Fruit fly (Drosophila melanogaster): ENCODE measurements around the gene CG1722.

The CG1722 gene

DNA sequence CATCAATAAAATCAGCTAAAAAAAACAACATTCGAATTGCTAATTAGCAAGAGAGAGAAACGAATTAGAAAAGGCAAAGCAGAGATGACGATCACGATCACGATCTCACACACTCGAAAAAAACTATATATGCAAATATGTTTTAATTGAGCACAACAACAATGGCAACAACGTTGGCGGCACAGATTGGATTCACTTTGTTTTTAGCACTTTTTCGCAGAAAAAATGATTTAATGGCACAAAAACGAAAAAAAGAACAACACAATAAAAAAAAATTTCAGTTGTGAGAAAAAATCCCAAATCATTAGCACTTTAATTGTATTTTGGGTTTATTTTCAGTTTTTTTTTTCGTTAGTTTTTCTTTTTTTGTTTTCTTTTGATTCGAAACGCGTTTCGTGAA lies 29.7 kb upstream of the CG1722 start:
- TF ChIP-seq Ets65A (GFP tag) (peak; percentile 81), eve (GFP tag; optimal IDR thresholded peaks at IDR 0.05) (peak in 1 of 2 experiments; percentile 43), vvl (GFP tag; IDR thresholded peaks at IDR 0.05) (no peak), ara (GFP tag; IDR thresholded peaks at IDR 0.05) (no peak), ssp (GFP tag; IDR thresholded peaks at IDR 0.05) (peak; percentile 32; the same call in 1 of the 2 replicates), Ptx1 (GFP tag; IDR thresholded peaks at IDR 0.05) (0 out of 2 replicates have a peak, but pooled peaks have one; percentile 15), ab (GFP tag; optimal IDR thresholded peaks at IDR 0.05) (peak; percentile 11), sens (GFP tag) (peak; percentile 35), lilli (GFP tag; optimal IDR thresholded peaks at IDR 0.05) (peak; percentile 8), CG2120 (GFP tag; optimal IDR thresholded peaks at IDR 0.05) (peak; percentile 34), Dll (GFP tag; IDR thresholded peaks at IDR 0.05; ENCODE audit: partially characterized antibody) (no peak), dysf (GFP tag; IDR thresholded peaks at IDR 0.05) (0 out of 3 replicates have a peak, but pooled peaks have one; percentile 52)

DNA sequence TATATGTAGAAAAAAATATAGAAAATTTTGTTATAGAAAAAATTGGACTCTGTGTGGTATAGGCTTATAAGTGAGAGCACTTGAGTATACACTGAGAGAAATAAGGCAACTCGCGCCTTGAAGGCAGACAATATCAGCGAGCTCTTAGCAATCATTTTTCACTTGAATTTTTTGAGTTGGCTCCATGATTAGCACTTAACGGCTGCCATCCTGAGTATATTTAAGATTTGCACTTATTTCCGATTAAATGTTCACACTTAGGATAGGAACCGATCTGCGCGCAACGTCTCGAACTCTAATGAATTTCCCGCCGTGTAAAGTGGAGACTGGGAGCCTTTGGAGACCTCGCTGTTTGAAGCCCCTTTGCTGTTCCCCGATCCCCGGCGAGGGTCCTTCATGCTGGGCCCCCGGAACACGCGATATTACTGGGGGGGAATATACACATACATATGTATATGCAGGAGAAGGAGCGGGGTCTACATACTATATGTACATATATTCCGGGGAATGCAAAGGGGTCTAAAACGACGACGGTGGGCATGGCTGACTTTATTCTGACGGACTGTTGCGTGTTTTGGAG lies 28.5 kb upstream of the CG1722 start:
- TF ChIP-seq gem (tag; optimal IDR thresholded peaks at IDR 0.05), result peak; percentile 18
- TF ChIP-seq dmrt99B (tag; optimal IDR thresholded peaks at IDR 0.05), result peak; percentile 2
- no peak for TF ChIP-seq MESR4 (GFP tag; optimal IDR thresholded peaks at IDR 0.05)
- TF ChIP-seq sens (GFP tag), result peak; percentile 53
- TF ChIP-seq Mrtf (GFP tag; IDR thresholded peaks at IDR 0.05), result no peak
- TF ChIP-seq CG2678 (tag; optimal IDR thresholded peaks at IDR 0.05), result peak; percentile 6
- no peak for TF ChIP-seq ems (GFP tag; optimal IDR thresholded peaks at IDR 0.05)
- TF ChIP-seq pfk (GFP tag; optimal IDR thresholded peaks at IDR 0.05), result no peak
- 0 out of 3 replicates have a peak, but pooled peaks have one; percentile 22 for TF ChIP-seq row (GFP tag; IDR thresholded peaks at IDR 0.05)
- no peak for TF ChIP-seq CG7987 (GFP tag; optimal IDR thresholded peaks at IDR 0.05)
- TF ChIP-seq Mad (GFP tag; optimal IDR thresholded peaks at IDR 0.05), result no peak
- peak; percentile 75 for TF ChIP-seq Med (GFP tag)
- TF ChIP-seq disco-r (GFP tag; optimal IDR thresholded peaks at IDR 0.05), result no peak
- TF ChIP-seq az2 (GFP tag; optimal IDR thresholded peaks at IDR 0.05), result no peak
- TF ChIP-seq Dfd (GFP tag; optimal IDR thresholded peaks at IDR 0.05), result no peak
- TF ChIP-seq Drgx (GFP tag; IDR thresholded peaks at IDR 0.05), result 0 out of 2 replicates have a peak, but pooled peaks have one; percentile 32
- TF ChIP-seq CG2120 (GFP tag; optimal IDR thresholded peaks at IDR 0.05), result peak; percentile 18
- no peak for TF ChIP-seq lmd (GFP tag; IDR thresholded peaks at IDR 0.05)
- TF ChIP-seq Aef1 (GFP tag; IDR thresholded peaks at IDR 0.05), result no peak
- TF ChIP-seq da (GFP tag; optimal IDR thresholded peaks at IDR 0.05), result no peak
- TF ChIP-seq luna (GFP tag; optimal IDR thresholded peaks at IDR 0.05), result no peak
- TF ChIP-seq h (optimal IDR thresholded peaks at IDR 0.05), result no peak
- TF ChIP-seq D (optimal IDR thresholded peaks at IDR 0.05), result no peak
- no peak for TF ChIP-seq D (GFP tag; optimal IDR thresholded peaks at IDR 0.05)
- TF ChIP-seq otp (GFP tag; IDR thresholded peaks at IDR 0.05), result no peak
- peak; percentile 26; the same call in 1 of the 2 replicates for TF ChIP-seq Rfx (GFP tag; IDR thresholded peaks at IDR 0.05)
- no peak for TF ChIP-seq cwo (GFP tag; optimal IDR thresholded peaks at IDR 0.05)
- TF ChIP-seq Deaf1 (tag; optimal IDR thresholded peaks at IDR 0.05), result no peak
- peak; percentile 3 for TF ChIP-seq phol (tag; optimal IDR thresholded peaks at IDR 0.05)

DNA sequence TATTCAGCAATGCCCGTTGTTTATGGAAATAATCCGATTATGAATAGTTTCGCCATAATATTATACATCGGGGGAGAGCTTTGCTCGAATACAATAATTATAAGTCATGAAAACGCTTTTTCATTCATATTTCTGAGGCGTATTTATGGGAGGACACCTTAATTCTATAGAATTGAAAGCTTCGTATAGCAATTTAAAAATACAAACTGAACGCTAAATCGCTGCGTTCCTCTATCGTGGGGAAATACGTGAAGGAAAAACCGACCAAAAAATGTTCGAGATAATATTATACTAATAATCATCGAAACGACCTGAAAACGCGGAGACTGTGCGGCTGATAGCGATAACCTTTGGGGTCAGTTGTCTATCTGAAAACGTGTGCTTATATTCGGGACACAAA lies 25.5 kb upstream of the CG1722 start:
- peak; percentile 63; the same call in 1 of the 3 replicates for TF ChIP-seq CG2199 (GFP tag; IDR thresholded peaks at IDR 0.05)
- no peak for TF ChIP-seq z (GFP tag; IDR thresholded peaks at IDR 0.05)

Data from whole organism, embryonic.